Worm (Caenorhabditis elegans) whole organism, young adult: ENCODE data around the gene lin-42.

ENCODE experiments used
- B0019.2 ChIP-seq: fragments of 200-800 bp; sonication (Bioruptor generic); conservative IDR thresholded peaks from 2 replicates; pipeline ENCODE4 v1.3.6; 2022; ENCODE audit warnings: missing genetic modification reagents, missing genetic modification characterization, missing compliant biosample characterization
- B0261.1 ChIP-seq: sonication (generic microtip); optimal IDR thresholded peaks from 2 replicates; lab custom pipeline; 2016; ENCODE audit warnings: mild to moderate bottlenecking, missing genetic modification characterization, moderate library complexity, missing compliant biosample characterization
- C17E4.6 ChIP-seq: fragments of 200-800 bp; sonication (Bioruptor generic); IDR thresholded peaks from 2 replicates; pipeline ENCODE4 v1.3.6; 2022; ENCODE audit warnings: missing genetic modification reagents, missing genetic modification characterization, missing compliant biosample characterization
- D2030.7 ChIP-seq: fragments of 200-800 bp; sonication (Bioruptor generic); IDR thresholded peaks from 2 replicates; pipeline ENCODE4 v1.3.6; 2022; ENCODE audit warnings: missing genetic modification reagents, missing genetic modification characterization, missing compliant biosample characterization
- F49E8.2 ChIP-seq: sonication (generic microtip); optimal IDR thresholded peaks from 3 replicates; lab custom pipeline; 2017; ENCODE audit warnings: missing genetic modification characterization, mild to moderate bottlenecking, missing compliant biosample characterization, antibody characterized with exemption, moderate library complexity; ENCODE audit not compliant: insufficient read depth
- F52B5.7 ChIP-seq: sonication (generic microtip); optimal IDR thresholded peaks from 2 replicates; lab custom pipeline; 2016; ENCODE audit warnings: mild to moderate bottlenecking, missing genetic modification characterization, missing compliant biosample characterization
- F57A8.1 ChIP-seq: fragments of 200-800 bp; sonication (Bioruptor generic); optimal IDR thresholded peaks from 2 replicates; lab custom pipeline; 2018; ENCODE audit warnings: mild to moderate bottlenecking, missing genetic modification characterization, moderate library complexity, missing compliant biosample characterization
- Y53G8AR.9 ChIP-seq: fragments of 200-800 bp; sonication (Bioruptor generic); conservative IDR thresholded peaks from 2 replicates; pipeline ENCODE4 v1.3.6; 2022; ENCODE audit warnings: missing genetic modification reagents, missing genetic modification characterization, missing compliant biosample characterization
- Y56A3A.18 ChIP-seq: fragments of 200-800 bp; sonication (Bioruptor generic); IDR thresholded peaks from 2 replicates; pipeline ENCODE4 v1.3.6; 2022; ENCODE audit warnings: missing genetic modification reagents, missing genetic modification characterization, missing compliant biosample characterization
- Y79H2A.3 ChIP-seq: fragments of 200-800 bp; sonication (Bioruptor generic); conservative IDR thresholded peaks from 2 replicates; pipeline ENCODE4 v1.3.6; 2022; ENCODE audit warnings: missing genetic modification reagents, missing genetic modification characterization, missing compliant biosample characterization
- aptf-3 ChIP-seq: fragments of 200-800 bp; sonication (Bioruptor generic); IDR thresholded peaks from 2 replicates; pipeline ENCODE4 v1.3.6; 2022; ENCODE audit warnings: missing genetic modification characterization, missing compliant biosample characterization
- attf-3 ChIP-seq: fragments of 200-800 bp; sonication (Bioruptor generic); conservative IDR thresholded peaks from 2 replicates; pipeline ENCODE4 v1.3.6; 2022; ENCODE audit warnings: missing genetic modification reagents, missing genetic modification characterization, missing compliant biosample characterization
- bed-1 ChIP-seq: fragments of 200-800 bp; sonication (Bioruptor generic); IDR thresholded peaks from 2 replicates; pipeline ENCODE4 v1.3.6; 2022; ENCODE audit warnings: missing genetic modification reagents, missing genetic modification characterization, missing compliant biosample characterization
- ceh-58 ChIP-seq: fragments of 200-800 bp; sonication (Bioruptor generic); IDR thresholded peaks from 2 replicates; pipeline ENCODE4 v1.3.6; 2022; ENCODE audit warnings: missing genetic modification characterization, missing compliant biosample characterization
- ceh-91 ChIP-seq: fragments of 200-800 bp; sonication (Bioruptor generic); IDR thresholded peaks from 2 replicates; pipeline ENCODE4 v1.3.6; 2022; ENCODE audit warnings: missing genetic modification reagents, missing genetic modification characterization, missing compliant biosample characterization
- dpff-1 ChIP-seq: sonication (generic microtip); optimal IDR thresholded peaks from 2 replicates; lab custom pipeline; 2017; ENCODE audit warnings: mild to moderate bottlenecking, missing genetic modification characterization, missing compliant biosample characterization
- egl-18 ChIP-seq: fragments of 200-800 bp; sonication (Bioruptor generic); IDR thresholded peaks from 2 replicates; pipeline ENCODE4 v1.3.6; 2022; ENCODE audit warnings: missing genetic modification reagents, missing genetic modification characterization, missing compliant biosample characterization
- ekl-4 ChIP-seq: fragments of 200-800 bp; sonication (Bioruptor generic); IDR thresholded peaks from 2 replicates; pipeline ENCODE4 v1.3.6; 2022; ENCODE audit warnings: missing genetic modification reagents, missing genetic modification characterization, missing compliant biosample characterization
- lag-1 ChIP-seq: fragments of 200-800 bp; sonication (Bioruptor generic); IDR thresholded peaks from 2 replicates; pipeline ENCODE4 v1.3.6; 2022; ENCODE audit warnings: missing genetic modification reagents, missing genetic modification characterization, missing compliant biosample characterization
- lin-40 ChIP-seq: sonication (generic microtip); optimal IDR thresholded peaks from 2 replicates; lab custom pipeline; 2016; ENCODE audit warnings: missing genetic modification characterization, mild to moderate bottlenecking, missing compliant biosample characterization, missing genotype, missing genetic modification reagents
- lsy-27 ChIP-seq: sonication (generic microtip); optimal IDR thresholded peaks from 2 replicates; lab custom pipeline; 2017; ENCODE audit warnings: missing genetic modification characterization, mild to moderate bottlenecking, missing compliant biosample characterization, antibody characterized with exemption, missing genotype, borderline replicate concordance; ENCODE audit not compliant: insufficient read depth
- madf-10 ChIP-seq: sonication (generic microtip); optimal IDR thresholded peaks from 2 replicates; lab custom pipeline; 2016; ENCODE audit warnings: mild to moderate bottlenecking, missing genetic modification characterization, missing compliant biosample characterization
- mcd-1 ChIP-seq: fragments of 200-800 bp; sonication (Bioruptor generic); IDR thresholded peaks from 2 replicates; pipeline ENCODE4 v1.3.6; 2022; ENCODE audit warnings: missing genetic modification reagents, missing genetic modification characterization, missing compliant biosample characterization
- nfya-1 ChIP-seq: sonication (generic microtip); optimal IDR thresholded peaks from 2 replicates; lab custom pipeline; 2017; ENCODE audit warnings: antibody characterized with exemption, missing compliant biosample characterization, missing genetic modification characterization, borderline replicate concordance; ENCODE audit not compliant: insufficient read depth
- nfya-2 ChIP-seq: fragments of 200-800 bp; sonication (Bioruptor generic); IDR thresholded peaks from 2 replicates; pipeline ENCODE4 v1.3.6; 2022; ENCODE audit warnings: missing genetic modification reagents, missing genetic modification characterization, missing compliant biosample characterization
- rcor-1 ChIP-seq: fragments of 200-800 bp; sonication (Bioruptor generic); IDR thresholded peaks from 2 replicates; pipeline ENCODE4 v1.3.6; 2022; ENCODE audit warnings: missing genetic modification reagents, missing genetic modification characterization, missing compliant biosample characterization
- rec-8 ChIP-seq, 2 experiments: sonication (generic microtip); optimal IDR thresholded peaks; 2 replicates each; lab custom pipeline; 2016; ENCODE audit warnings: mild to moderate bottlenecking in 2 of 2, missing genetic modification characterization in 2 of 2, missing genetic modification reagents in 2 of 2, missing genotype in 2 of 2, missing biosample characterization in 1 of 2, missing compliant biosample characterization in 1 of 2, moderate library complexity in 1 of 2
- sea-2 ChIP-seq: fragments of 200-800 bp; sonication (Bioruptor generic); IDR thresholded peaks from 2 replicates; pipeline ENCODE4 v1.3.6; 2022; ENCODE audit warnings: missing genetic modification characterization, missing compliant biosample characterization
- snpc-1.1 ChIP-seq: sonication (generic microtip); optimal IDR thresholded peaks from 2 replicates; lab custom pipeline; 2017; ENCODE audit warnings: missing genetic modification characterization, mild to moderate bottlenecking, missing compliant biosample characterization, antibody characterized with exemption, moderate library complexity, missing genotype, missing genetic modification reagents; ENCODE audit not compliant: insufficient read depth
- sptf-2 ChIP-seq: fragments of 200-800 bp; sonication (Bioruptor generic); optimal IDR thresholded peaks from 2 replicates; lab custom pipeline; 2018; ENCODE audit warnings: mild to moderate bottlenecking, missing genetic modification characterization, missing compliant biosample characterization
- tlf-1 ChIP-seq: fragments of 200-800 bp; sonication (Bioruptor generic); optimal IDR thresholded peaks from 2 replicates; lab custom pipeline; 2018; ENCODE audit warnings: mild to moderate bottlenecking, missing genetic modification characterization, missing compliant biosample characterization
- unc-130 ChIP-seq: sonication (generic microtip); optimal IDR thresholded peaks from 2 replicates; lab custom pipeline; 2016; ENCODE audit warnings: missing genetic modification reagents, missing genetic modification characterization, missing compliant biosample characterization
- zim-3 ChIP-seq: sonication (generic microtip); optimal IDR thresholded peaks from 2 replicates; lab custom pipeline; 2017; ENCODE audit warnings: mild to moderate bottlenecking, missing genetic modification characterization, moderate library complexity, missing compliant biosample characterization
- ztf-18 ChIP-seq: sonication (generic microtip); optimal IDR thresholded peaks from 2 replicates; lab custom pipeline; 2016; ENCODE audit warnings: missing genotype, mild to moderate bottlenecking, missing genetic modification characterization, missing compliant biosample characterization
- ztf-26 ChIP-seq: sonication (generic microtip); optimal IDR thresholded peaks from 2 replicates; lab custom pipeline; 2017; ENCODE audit warnings: missing genetic modification characterization, missing compliant biosample characterization
- ztf-3 ChIP-seq: fragments of 200-800 bp; sonication (Bioruptor generic); optimal IDR thresholded peaks from 2 replicates; lab custom pipeline; 2018; ENCODE audit warnings: mild to moderate bottlenecking, missing genetic modification characterization, missing compliant biosample characterization
- ztf-6 ChIP-seq: fragments of 200-800 bp; sonication (Bioruptor generic); IDR thresholded peaks from 2 replicates; pipeline ENCODE4 v1.3.6; 2022; ENCODE audit warnings: missing genetic modification reagents, missing genetic modification characterization, missing compliant biosample characterization

lin-42 gene

ce11 chrII:1275439-1275838, 23.3 kb upstream of the lin-42 start, which contains the start of gene Y57G7A.5:
Gene Y57G7A.5 (minus strand): TSS chrII:1275539.
- TF ChIP-seq ztf-26 (tag; lab: Kevin White, UChicago) (no peak), Y53G8AR.9 (GFP tag; lab: Robert Waterston, UW) (no peak), C17E4.6 (GFP tag; lab: Robert Waterston, UW) (no peak), mcd-1 (GFP tag; lab: Robert Waterston, UW) (no peak), D2030.7 (GFP tag; lab: Robert Waterston, UW) (no peak), sptf-2 (GFP tag; lab: Kevin White, UChicago) (no peak), ceh-91 (GFP tag; lab: Robert Waterston, UW) (no peak), ztf-3 (GFP tag; lab: Kevin White, UChicago) (no peak), nfya-2 (GFP tag; lab: Robert Waterston, UW) (no peak), F49E8.2 (no peak), zim-3 (no peak), dpff-1 (tag; lab: Kevin White, UChicago) (no peak)

DNA sequence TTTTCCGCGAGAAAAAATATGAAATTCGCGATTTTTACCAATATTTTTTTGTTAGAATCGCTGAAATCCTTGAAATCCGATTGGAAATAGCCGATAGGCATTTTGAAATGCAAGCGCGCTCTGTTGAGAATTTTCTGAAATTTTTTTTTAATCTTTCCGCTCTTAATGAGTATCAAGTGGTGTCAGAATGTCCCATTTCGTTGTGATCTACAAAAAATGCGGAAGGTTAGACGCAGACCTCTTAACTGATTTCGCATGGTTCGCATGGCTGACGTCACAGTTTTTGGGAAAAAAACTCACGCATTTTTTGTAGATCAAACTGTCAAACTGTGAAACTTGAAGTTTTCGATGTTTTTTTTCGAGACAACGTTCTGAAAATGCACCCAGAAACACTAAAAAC, 19.7 kb upstream of the lin-42 start, which contains the start of gene srw-66:
TSS of gene srw-66 (minus strand) at position 101 of the 400 bp plus-strand sequence.
- no peak for TF ChIP-seq aptf-3
- TF ChIP-seq, all 124 proteins: peak for 0

- TF ChIP-seq rec-8 (tag; optimal IDR thresholded peaks at IDR 0.05; lab: Kevin White, UChicago) (no peak), ekl-4 (GFP tag; lab: Robert Waterston, UW) (no peak), attf-3 (GFP tag; lab: Robert Waterston, UW) (no peak), ztf-18 (tag; lab: Kevin White, UChicago) (no peak), unc-130 (GFP tag; lab: Kevin White, UChicago) (no peak), F57A8.1 (GFP tag; lab: Kevin White, UChicago) (no peak), bed-1 (GFP tag; lab: Robert Waterston, UW) (no peak), lin-40 (no peak), F52B5.7 (tag; lab: Kevin White, UChicago) (no peak), snpc-1.1 (tag; lab: Kevin White, UChicago) (no peak), Y79H2A.3 (no peak), lsy-27 (tag; lab: Kevin White, UChicago) (no peak), B0261.1 (no peak), madf-10 (tag; lab: Kevin White, UChicago) (no peak), tlf-1 (GFP tag; lab: Kevin White, UChicago) (no peak)
Measured at ce11 chrII:1266790-1267189, 14.6 kb upstream of the lin-42 start, which contains the start of gene oac-30. Gene oac-30 (minus strand): TSS chrII:1266890.

ce11 chrII:1258634-1259033, 6.5 kb upstream of the lin-42 start, which contains the start of gene clpr-2:
Gene clpr-2 (plus strand): TSS chrII:1258934.
- TF ChIP-seq egl-18 (GFP tag; lab: Robert Waterston, UW) (no peak), ztf-6 (GFP tag; lab: Robert Waterston, UW) (no peak), lag-1 (GFP tag; lab: Robert Waterston, UW) (no peak), sea-2 (GFP tag; lab: Robert Waterston, UW) (no peak), nfya-1 (tag; lab: Kevin White, UChicago) (no peak), B0019.2 (GFP tag; lab: Robert Waterston, UW) (no peak), rcor-1 (GFP tag; lab: Robert Waterston, UW) (no peak), snpc-1.1 (tag; lab: Kevin White, UChicago) (no peak), Y56A3A.18 (GFP tag; lab: Robert Waterston, UW) (no peak), ceh-58 (no peak)
